Worm (Caenorhabditis elegans): ENCODE results near the gene M04D8.8.

The M04D8.8 gene

DNA sequence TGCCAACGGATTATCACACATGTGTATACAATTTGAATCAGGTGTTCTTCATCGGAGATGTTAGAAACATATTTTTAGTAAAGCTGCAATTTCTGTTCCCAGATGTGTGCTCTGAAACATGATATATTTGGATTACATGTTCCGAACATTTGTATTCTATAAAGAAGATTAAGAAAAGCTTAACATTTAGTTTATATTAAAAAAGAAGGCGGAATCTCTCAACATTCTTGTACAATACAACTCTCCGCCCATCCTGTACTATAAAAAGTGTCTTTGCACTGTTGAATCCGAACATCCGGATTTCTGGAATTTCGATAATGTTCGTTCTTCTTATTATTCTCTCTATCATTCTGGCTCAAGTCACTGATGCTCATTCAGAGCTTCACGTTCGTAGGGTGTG is 6.0 kb upstream of the M04D8.8 start, which contains the start of gene ins-23:
TSS of gene ins-23 (plus strand) at position 301 of the 400 bp plus-strand sequence.
- TF ChIP-seq fkh-2 (tag; optimal IDR thresholded peaks at IDR 0.05) = no peak
- no peak for TF ChIP-seq nhr-25 (tag; optimal IDR thresholded peaks at IDR 0.05)
- TF ChIP-seq nhr-77 (tag; optimal IDR thresholded peaks at IDR 0.05) = no peak
- TF ChIP-seq sea-2 (GFP tag; optimal IDR thresholded peaks at IDR 0.05) = no peak
- no peak for TF ChIP-seq snpc-4 (tag; optimal IDR thresholded peaks at IDR 0.05)
- no peak for TF ChIP-seq nhr-12 (tag; optimal IDR thresholded peaks at IDR 0.05)
- TF ChIP-seq mdl-1 (tag; optimal IDR thresholded peaks at IDR 0.05) = no peak
- no peak for TF ChIP-seq pha-4 (tag; optimal IDR thresholded peaks at IDR 0.05)

DNA sequence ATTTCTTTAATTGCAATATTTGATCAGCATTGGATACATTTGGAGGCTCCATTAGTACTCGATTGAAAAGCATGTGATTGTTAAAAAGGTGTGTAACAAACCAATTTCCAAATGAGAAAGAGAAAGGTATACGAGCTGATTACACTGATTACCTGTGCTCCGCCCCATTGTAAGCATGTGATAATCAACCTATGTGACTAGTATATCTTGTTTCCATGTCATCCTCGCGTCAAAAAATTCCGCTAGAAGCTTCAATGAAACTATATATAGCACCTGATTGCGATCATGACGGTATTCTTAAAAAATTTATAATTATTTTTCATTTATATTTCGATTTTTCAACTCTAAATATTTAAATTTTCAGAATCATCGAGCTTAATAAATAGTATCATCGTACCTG is 3.4 kb upstream of the M04D8.8 start, which contains the start of gene M04D8.4:
TSS of gene M04D8.4 (minus strand) at position 101 of the 400 bp plus-strand sequence.
- TF ChIP-seq elt-3 (tag; optimal IDR thresholded peaks at IDR 0.05) (no peak), lsy-12 (tag; optimal IDR thresholded peaks at IDR 0.05) (no peak), fos-1 (tag; optimal IDR thresholded peaks at IDR 0.05) (no peak), nhr-43 (tag; optimal IDR thresholded peaks at IDR 0.05; ENCODE audit: poor library complexity, severe bottlenecking) (no peak), ceh-16 (tag; optimal IDR thresholded peaks at IDR 0.05) (no peak), nhr-67 (tag; optimal IDR thresholded peaks at IDR 0.05) (no peak), sea-2 (GFP tag; optimal IDR thresholded peaks at IDR 0.05) (no peak), jun-1 (tag; optimal IDR thresholded peaks at IDR 0.05) (no peak), nhr-28 (tag; optimal IDR thresholded peaks at IDR 0.05) (no peak), mdl-1 (tag; optimal IDR thresholded peaks at IDR 0.05) (no peak), ztf-11 (tag; optimal IDR thresholded peaks at IDR 0.05) (no peak)

DNA sequence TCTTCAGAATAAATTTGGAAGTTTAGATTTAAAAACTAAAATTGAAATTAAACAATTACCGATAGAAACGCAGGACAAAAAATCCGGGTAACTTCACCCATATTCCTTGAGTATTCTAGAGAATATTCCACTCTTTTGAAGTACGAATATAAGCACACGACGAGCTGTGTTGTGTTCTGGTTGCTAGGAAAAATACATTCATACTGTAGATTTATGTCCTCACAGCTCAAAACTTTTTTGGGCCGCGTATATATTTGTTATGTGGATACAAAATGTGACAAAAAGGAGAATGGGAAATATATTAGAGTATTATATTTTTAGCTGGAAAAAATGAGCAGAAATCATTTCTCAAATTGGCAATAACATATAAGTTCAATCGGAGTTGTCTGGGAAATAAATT is 768 bp upstream of the M04D8.8 start, which contains the start of gene M04D8.5:
TSS of gene M04D8.5 (minus strand) at position 101 of the 400 bp plus-strand sequence.
- TF ChIP-seq lsy-12 (tag; optimal IDR thresholded peaks at IDR 0.05) (no peak), unc-62 (GFP tag; optimal IDR thresholded peaks at IDR 0.05) (no peak), nhr-67 (tag; optimal IDR thresholded peaks at IDR 0.05) (no peak), ztf-11 (tag; optimal IDR thresholded peaks at IDR 0.05) (no peak), nhr-23 (tag; optimal IDR thresholded peaks at IDR 0.05) (no peak), eor-1 (tag; optimal IDR thresholded peaks at IDR 0.05) (no peak), nhr-237 (tag; optimal IDR thresholded peaks at IDR 0.05) (no peak), fkh-10 (GFP tag; optimal IDR thresholded peaks at IDR 0.05) (no peak), ceh-82 (tag; optimal IDR thresholded peaks at IDR 0.05) (no peak), snpc-4 (tag; optimal IDR thresholded peaks at IDR 0.05) (no peak), ZK546.5 (tag; optimal IDR thresholded peaks at IDR 0.05) (no peak), egl-5 (tag; optimal IDR thresholded peaks at IDR 0.05) (no peak), elt-1 (tag; optimal IDR thresholded peaks at IDR 0.05) (no peak), pha-4 (tag; optimal IDR thresholded peaks at IDR 0.05) (no peak)

DNA sequence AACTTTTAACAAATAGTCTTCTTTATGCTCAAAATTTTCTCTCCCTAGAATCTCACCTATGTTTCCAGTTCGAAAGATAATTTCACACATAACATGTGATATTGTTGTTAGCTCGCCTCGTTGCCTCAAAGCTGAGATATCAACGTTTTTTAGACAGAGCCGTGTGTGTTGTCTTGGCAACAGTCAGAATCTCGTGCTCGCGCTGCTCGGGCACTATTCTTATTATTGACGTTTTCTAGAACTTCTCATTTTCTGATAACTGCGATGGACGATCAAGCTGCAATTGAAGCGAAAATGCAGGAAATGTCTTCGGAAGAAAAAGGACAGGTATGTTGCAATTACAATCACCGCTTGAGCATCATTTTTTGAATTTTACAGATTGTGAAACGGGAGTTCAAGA is 1.8 kb downstream of the M04D8.8 start, which contains the start of gene xbx-3:
TSS of gene xbx-3 (plus strand) at position 163 of the 400 bp plus-strand sequence.
- TF ChIP-seq nhr-28 (tag; optimal IDR thresholded peaks at IDR 0.05) (no peak), nhr-11 (tag; optimal IDR thresholded peaks at IDR 0.05) (peak; percentile 79)

DNA sequence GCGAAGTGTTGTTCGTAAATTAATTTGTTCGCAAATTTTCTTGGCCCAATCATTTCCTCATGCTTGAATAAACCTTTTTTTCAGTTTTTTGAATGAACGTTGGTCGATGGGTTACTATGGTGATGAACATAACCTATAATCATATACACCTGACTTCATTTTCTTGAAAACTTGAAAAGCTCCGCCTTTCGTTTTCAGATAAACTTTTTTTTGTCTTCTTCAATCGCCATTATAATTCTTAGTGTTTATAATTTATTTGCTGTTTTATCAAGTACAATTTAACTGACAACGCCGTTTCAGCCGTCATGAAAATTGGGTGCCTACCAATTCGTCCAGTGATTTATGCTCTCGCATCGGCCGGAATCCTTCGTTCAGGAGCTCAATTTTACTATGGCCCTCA is 3.2 kb downstream of the M04D8.8 start, which contains the start of gene M04D8.7:
TSS of gene M04D8.7 (plus strand) at position 301 of the 400 bp plus-strand sequence.
- TF ChIP-seq pqm-1 (tag; optimal IDR thresholded peaks at IDR 0.05) = no peak
- peak; percentile 1 for TF ChIP-seq fkh-10 (GFP tag; optimal IDR thresholded peaks at IDR 0.05)

DNA sequence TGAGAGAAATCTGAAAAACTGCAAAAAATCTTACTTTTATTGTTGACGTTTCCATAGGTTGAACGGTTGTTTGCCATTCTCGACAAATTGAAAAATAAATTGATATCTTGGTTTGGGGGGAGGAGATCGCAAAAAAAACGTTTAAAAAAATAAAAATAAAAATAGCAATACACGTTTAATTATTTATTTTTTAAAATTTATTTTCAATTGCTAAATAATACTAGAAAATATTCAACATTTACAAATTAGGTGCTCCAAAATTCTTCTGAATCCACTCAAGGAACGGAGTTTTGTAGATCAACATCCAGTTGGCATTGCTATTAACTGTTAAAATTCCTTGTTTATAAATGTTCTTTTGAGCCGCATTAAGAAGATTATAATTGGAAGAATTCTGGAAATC is 6.0 kb downstream of the M04D8.8 start, which contains the start of gene T16G12.7:
TSS of gene T16G12.7 (minus strand) at position 101 of the 400 bp plus-strand sequence.
- TF ChIP-seq unc-39 (tag; optimal IDR thresholded peaks at IDR 0.05) = no peak
- TF ChIP-seq ztf-4 (tag; optimal IDR thresholded peaks at IDR 0.05) = no peak
- no peak for TF ChIP-seq ama-1 (optimal IDR thresholded peaks at IDR 0.05)
- no peak for TF ChIP-seq mml-1 (tag; optimal IDR thresholded peaks at IDR 0.05)
- TF ChIP-seq egl-27 (tag; optimal IDR thresholded peaks at IDR 0.05) = no peak
- TF ChIP-seq ceh-82 (tag; optimal IDR thresholded peaks at IDR 0.05) = no peak
- no peak for TF ChIP-seq nhr-11 (tag; optimal IDR thresholded peaks at IDR 0.05)
- no peak for TF ChIP-seq elt-2 (tag; optimal IDR thresholded peaks at IDR 0.05)
- TF ChIP-seq pha-4 (tag; optimal IDR thresholded peaks at IDR 0.05) = no peak
